Worm (Caenorhabditis elegans): Measurements from ENCODE around the gene nhr-283.

- no peak for TF ChIP-seq klf-2 (GFP tag; conservative IDR thresholded peaks at IDR 0.05)
- no peak for TF ChIP-seq T22C8.4 (GFP tag; IDR thresholded peaks at IDR 0.05)
- no peak for TF ChIP-seq ztf-23 (GFP tag; IDR thresholded peaks at IDR 0.05)
- no peak for TF ChIP-seq cog-1 (tag; optimal IDR thresholded peaks at IDR 0.05)
- no peak for TF ChIP-seq flt-1 (GFP tag; IDR thresholded peaks at IDR 0.05)
- no peak for TF ChIP-seq ref-1 (GFP tag; conservative IDR thresholded peaks at IDR 0.05)
Observed at ce11 chrV:15752049-15752448, 24.5 kb downstream of the nhr-283 start, which contains the start of gene str-43.

All from whole organism, midembryonic.